Worm (Caenorhabditis elegans) whole organism, young adult: Measurements from ENCODE around the gene F59E12.1.

Experiments used
- D2030.7 ChIP-seq: fragments of 200-800 bp; sonication (Bioruptor generic); IDR thresholded peaks from 2 replicates; pipeline ENCODE4 v1.3.6; 2022; ENCODE audit warnings: missing genetic modification reagents, missing genetic modification characterization, missing compliant biosample characterization
- F23B12.7 ChIP-seq: sonication (generic microtip); optimal IDR thresholded peaks from 2 replicates; lab custom pipeline; 2017; ENCODE audit warnings: missing genetic modification characterization, mild to moderate bottlenecking, missing compliant biosample characterization, antibody characterized with exemption, moderate library complexity; ENCODE audit not compliant: insufficient read depth
- F33H1.4 ChIP-seq: fragments of 200-800 bp; sonication (Bioruptor generic); IDR thresholded peaks from 2 replicates; pipeline ENCODE4 v1.3.6; 2022; ENCODE audit warnings: missing genetic modification reagents, missing genetic modification characterization, missing compliant biosample characterization
- F37B4.10 ChIP-seq: fragments of 200-800 bp; sonication (Bioruptor generic); IDR thresholded peaks from 2 replicates; pipeline ENCODE4 v1.3.6; 2022; ENCODE audit warnings: missing genetic modification characterization, missing compliant biosample characterization
- F52B5.7 ChIP-seq: sonication (generic microtip); optimal IDR thresholded peaks from 2 replicates; lab custom pipeline; 2016; ENCODE audit warnings: mild to moderate bottlenecking, missing genetic modification characterization, missing compliant biosample characterization
- F57C9.4 ChIP-seq: sonication (generic microtip); optimal IDR thresholded peaks from 2 replicates; lab custom pipeline; 2017; ENCODE audit warnings: mild to moderate bottlenecking, missing genetic modification characterization, missing compliant biosample characterization
- K11D2.4 ChIP-seq: fragments of 200-800 bp; sonication (Bioruptor generic); IDR thresholded peaks from 2 replicates; pipeline ENCODE4 v1.3.6; 2022; ENCODE audit warnings: missing genetic modification reagents, missing genetic modification characterization, missing compliant biosample characterization
- K12H6.12 ChIP-seq: fragments of 200-800 bp; sonication (Bioruptor generic); optimal IDR thresholded peaks from 2 replicates; lab custom pipeline; 2018; ENCODE audit warnings: mild to moderate bottlenecking, missing genetic modification characterization, missing compliant biosample characterization
- T07F8.4 ChIP-seq: sonication (generic microtip); optimal IDR thresholded peaks from 2 replicates; lab custom pipeline; 2016; ENCODE audit warnings: mild to moderate bottlenecking, missing genetic modification characterization, moderate library complexity, missing compliant biosample characterization
- T26A5.8 ChIP-seq: sonication (generic microtip); optimal IDR thresholded peaks from 2 replicates; lab custom pipeline; 2016; ENCODE audit warnings: missing genetic modification characterization, missing compliant biosample characterization
- Y53G8AR.9 ChIP-seq: fragments of 200-800 bp; sonication (Bioruptor generic); conservative IDR thresholded peaks from 2 replicates; pipeline ENCODE4 v1.3.6; 2022; ENCODE audit warnings: missing genetic modification reagents, missing genetic modification characterization, missing compliant biosample characterization
- Y95B8A.8 ChIP-seq: fragments of 200-800 bp; sonication (Bioruptor generic); IDR thresholded peaks from 2 replicates; pipeline ENCODE4 v1.3.6; 2022; ENCODE audit warnings: missing genetic modification reagents, missing genetic modification characterization, missing compliant biosample characterization
- ZK185.1 ChIP-seq: sonication (generic microtip); optimal IDR thresholded peaks from 2 replicates; lab custom pipeline; 2016; ENCODE audit warnings: mild to moderate bottlenecking, missing genetic modification characterization, missing compliant biosample characterization; ENCODE audit not compliant: poor library complexity, severe bottlenecking
- aptf-2 ChIP-seq: fragments of 200-800 bp; sonication (Bioruptor generic); conservative IDR thresholded peaks from 2 replicates; pipeline ENCODE4 v1.3.6; 2022; ENCODE audit warnings: missing genetic modification reagents, missing genetic modification characterization, missing compliant biosample characterization
- aptf-3 ChIP-seq: fragments of 200-800 bp; sonication (Bioruptor generic); IDR thresholded peaks from 2 replicates; pipeline ENCODE4 v1.3.6; 2022; ENCODE audit warnings: missing genetic modification characterization, missing compliant biosample characterization
- atf-7 ChIP-seq: sonication (generic microtip); optimal IDR thresholded peaks from 2 replicates; lab custom pipeline; 2017; ENCODE audit warnings: mild to moderate bottlenecking, missing genetic modification characterization, missing compliant biosample characterization
- attf-5 ChIP-seq: fragments of 200-800 bp; sonication (Bioruptor generic); optimal IDR thresholded peaks from 2 replicates; lab custom pipeline; 2018; ENCODE audit warnings: mild to moderate bottlenecking, missing genetic modification characterization, missing compliant biosample characterization
- attf-6 ChIP-seq: fragments of 200-800 bp; sonication (Bioruptor generic); IDR thresholded peaks from 2 replicates; pipeline ENCODE4 v1.3.6; 2022; ENCODE audit warnings: missing genetic modification reagents, missing genetic modification characterization, missing compliant biosample characterization
- cebp-2 ChIP-seq: fragments of 200-800 bp; sonication (Bioruptor generic); IDR thresholded peaks from 2 replicates; pipeline ENCODE4 v1.3.6; 2022; ENCODE audit warnings: missing genetic modification characterization, missing compliant biosample characterization
- ceh-100 ChIP-seq: fragments of 200-800 bp; sonication (Bioruptor generic); IDR thresholded peaks from 2 replicates; pipeline ENCODE4 v1.3.6; 2022; ENCODE audit warnings: missing genetic modification reagents, missing genetic modification characterization, missing compliant biosample characterization
- ceh-58 ChIP-seq: fragments of 200-800 bp; sonication (Bioruptor generic); IDR thresholded peaks from 2 replicates; pipeline ENCODE4 v1.3.6; 2022; ENCODE audit warnings: missing genetic modification characterization, missing compliant biosample characterization
- die-1 ChIP-seq: sonication (generic microtip); optimal IDR thresholded peaks from 2 replicates; lab custom pipeline; 2016; ENCODE audit warnings: missing genotype, mild to moderate bottlenecking, missing genetic modification characterization, missing compliant biosample characterization
- dpff-1 ChIP-seq: sonication (generic microtip); optimal IDR thresholded peaks from 2 replicates; lab custom pipeline; 2017; ENCODE audit warnings: mild to moderate bottlenecking, missing genetic modification characterization, missing compliant biosample characterization
- egrh-3 ChIP-seq: fragments of 200-800 bp; sonication (Bioruptor generic); IDR thresholded peaks from 2 replicates; pipeline ENCODE4 v1.3.6; 2022; ENCODE audit warnings: missing genetic modification reagents, missing genetic modification characterization, missing compliant biosample characterization
- ekl-4 ChIP-seq: fragments of 200-800 bp; sonication (Bioruptor generic); IDR thresholded peaks from 2 replicates; pipeline ENCODE4 v1.3.6; 2022; ENCODE audit warnings: missing genetic modification reagents, missing genetic modification characterization, missing compliant biosample characterization
- gei-17 ChIP-seq: fragments of 200-800 bp; sonication (Bioruptor generic); optimal IDR thresholded peaks from 2 replicates; lab custom pipeline; 2018; ENCODE audit warnings: mild to moderate bottlenecking, missing genetic modification characterization, missing compliant biosample characterization
- hlh-12 ChIP-seq: sonication (generic microtip); optimal IDR thresholded peaks from 2 replicates; lab custom pipeline; 2016; ENCODE audit warnings: missing genetic modification characterization, missing compliant biosample characterization
- hlh-26 ChIP-seq: fragments of 200-800 bp; sonication (Bioruptor generic); conservative IDR thresholded peaks from 2 replicates; pipeline ENCODE4 v1.3.6; 2022; ENCODE audit warnings: missing genetic modification reagents, missing genetic modification characterization, missing compliant biosample characterization
- hsf-1 ChIP-seq: fragments of 200-800 bp; sonication (Bioruptor generic); IDR thresholded peaks from 2 replicates; pipeline ENCODE4 v1.3.6; 2022; ENCODE audit warnings: missing genetic modification reagents, missing genetic modification characterization, missing compliant biosample characterization
- lin-26 ChIP-seq: fragments of 200-800 bp; sonication (Bioruptor generic); IDR thresholded peaks from 2 replicates; pipeline ENCODE4 v1.3.6; 2022; ENCODE audit warnings: missing genetic modification reagents, missing genetic modification characterization, missing compliant biosample characterization
- lin-40 ChIP-seq: sonication (generic microtip); optimal IDR thresholded peaks from 2 replicates; lab custom pipeline; 2016; ENCODE audit warnings: missing genetic modification characterization, mild to moderate bottlenecking, missing compliant biosample characterization, missing genotype, missing genetic modification reagents
- madf-3 ChIP-seq: fragments of 200-800 bp; sonication (Bioruptor generic); IDR thresholded peaks from 2 replicates; pipeline ENCODE4 v1.3.6; 2022; ENCODE audit warnings: missing genetic modification reagents, missing genetic modification characterization, missing compliant biosample characterization
- madf-6 ChIP-seq: fragments of 200-800 bp; sonication (Bioruptor generic); IDR thresholded peaks from 2 replicates; pipeline ENCODE4 v1.3.6; 2022; ENCODE audit warnings: missing genetic modification reagents, missing genetic modification characterization, missing compliant biosample characterization
- mxl-1 ChIP-seq: sonication (generic microtip); optimal IDR thresholded peaks from 2 replicates; lab custom pipeline; 2016; ENCODE audit warnings: missing genetic modification characterization, missing compliant biosample characterization
- nfya-1 ChIP-seq: sonication (generic microtip); optimal IDR thresholded peaks from 2 replicates; lab custom pipeline; 2017; ENCODE audit warnings: antibody characterized with exemption, missing compliant biosample characterization, missing genetic modification characterization, borderline replicate concordance; ENCODE audit not compliant: insufficient read depth
- nfyb-1 ChIP-seq: fragments of 200-800 bp; sonication (Bioruptor generic); IDR thresholded peaks from 2 replicates; pipeline ENCODE4 v1.3.6; 2022; ENCODE audit warnings: missing genetic modification reagents, missing genetic modification characterization, missing compliant biosample characterization
- nhr-179 ChIP-seq: sonication (generic microtip); optimal IDR thresholded peaks from 2 replicates; lab custom pipeline; 2016; ENCODE audit warnings: mild to moderate bottlenecking, missing genetic modification characterization, missing compliant biosample characterization
- nhr-90 ChIP-seq: sonication (generic microtip); optimal IDR thresholded peaks from 2 replicates; lab custom pipeline; 2016; ENCODE audit warnings: missing genotype, mild to moderate bottlenecking, missing genetic modification characterization, missing compliant biosample characterization
- pha-4 ChIP-seq: fragments of 150-350 bp; sonication (generic microtip); optimal IDR thresholded peaks from 2 replicates; lab custom pipeline; 2014; ENCODE audit warnings: missing biosample characterization, missing genetic modification reagents, missing genetic modification characterization
- rcor-1 ChIP-seq: fragments of 200-800 bp; sonication (Bioruptor generic); IDR thresholded peaks from 2 replicates; pipeline ENCODE4 v1.3.6; 2022; ENCODE audit warnings: missing genetic modification reagents, missing genetic modification characterization, missing compliant biosample characterization
- repo-1 ChIP-seq: sonication (generic microtip); optimal IDR thresholded peaks from 2 replicates; lab custom pipeline; 2017; ENCODE audit warnings: mild to moderate bottlenecking, missing genetic modification characterization, missing compliant biosample characterization
- snpc-3.4 ChIP-seq: sonication (generic microtip); optimal IDR thresholded peaks from 2 replicates; lab custom pipeline; 2017; ENCODE audit warnings: missing genetic modification characterization, mild to moderate bottlenecking, missing compliant biosample characterization, antibody characterized with exemption, moderate library complexity, missing genotype, missing genetic modification reagents
- sptf-2 ChIP-seq: fragments of 200-800 bp; sonication (Bioruptor generic); optimal IDR thresholded peaks from 2 replicates; lab custom pipeline; 2018; ENCODE audit warnings: mild to moderate bottlenecking, missing genetic modification characterization, missing compliant biosample characterization
- unc-130 ChIP-seq: sonication (generic microtip); optimal IDR thresholded peaks from 2 replicates; lab custom pipeline; 2016; ENCODE audit warnings: missing genetic modification reagents, missing genetic modification characterization, missing compliant biosample characterization
- unc-62 ChIP-seq: fragments of 150-350 bp; optimal IDR thresholded peaks from 2 replicates; lab custom pipeline; 2014; ENCODE audit warnings: missing biosample characterization, missing genetic modification reagents, missing genetic modification characterization
- zim-3 ChIP-seq: sonication (generic microtip); optimal IDR thresholded peaks from 2 replicates; lab custom pipeline; 2017; ENCODE audit warnings: mild to moderate bottlenecking, missing genetic modification characterization, moderate library complexity, missing compliant biosample characterization
- ztf-28 ChIP-seq: fragments of 200-800 bp; sonication (Bioruptor generic); IDR thresholded peaks from 2 replicates; pipeline ENCODE4 v1.3.6; 2022; ENCODE audit warnings: missing genetic modification reagents, missing genetic modification characterization, missing compliant biosample characterization

Gene F59E12.1

DNA sequence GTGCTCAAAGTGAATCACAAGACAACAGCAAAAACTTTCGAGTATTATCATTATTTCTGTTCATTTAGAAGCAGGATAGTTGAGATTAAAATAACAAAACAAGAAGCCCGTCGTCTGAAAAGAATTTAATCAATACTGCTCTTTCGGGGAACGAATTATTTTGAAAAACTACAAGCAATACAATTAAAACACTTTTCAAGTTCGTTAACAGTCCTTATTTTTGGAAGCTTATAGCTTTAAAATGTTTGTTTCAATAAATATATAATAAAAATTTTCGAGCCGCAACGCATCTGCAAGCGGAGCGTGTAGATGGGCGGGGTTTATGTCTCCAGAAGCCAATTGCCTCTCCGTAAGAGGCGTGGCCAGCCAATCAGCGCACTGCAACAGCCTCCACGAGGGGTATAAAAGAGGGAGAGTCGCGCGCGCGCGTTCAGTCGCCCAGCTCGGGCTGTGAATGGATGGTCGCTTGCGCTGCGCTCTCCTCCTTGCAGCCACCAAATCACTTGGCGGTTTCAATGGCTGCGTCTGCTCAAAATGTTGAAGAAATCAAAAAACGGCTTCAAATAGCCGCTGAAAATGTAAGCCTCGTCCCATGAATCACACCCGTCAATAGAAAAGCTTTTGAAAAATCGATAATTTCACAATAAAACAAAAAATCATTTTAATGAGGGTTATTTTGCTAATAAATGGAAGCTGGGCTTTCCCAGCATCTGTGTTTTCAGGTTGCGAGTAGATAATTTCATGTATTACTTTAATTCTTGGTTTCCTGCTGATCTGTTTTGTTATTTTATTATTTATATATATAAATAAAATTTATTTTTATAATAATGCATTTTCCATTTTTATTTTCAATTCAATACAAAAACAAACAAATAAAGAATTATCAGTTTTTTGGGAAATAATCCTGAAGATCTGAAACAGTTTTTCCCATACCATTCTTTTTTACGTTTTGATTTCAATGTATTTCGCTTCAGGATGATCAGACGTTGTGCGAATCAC, 6.7 kb downstream of the F59E12.1 start, which contains the start of the genes ift-43 and mdt-26 (continued):
- TF ChIP-seq attf-5, result peak; percentile 77
- peak; percentile 87 for TF ChIP-seq lin-40 (tag; lab: Kevin White, UChicago)
- TF ChIP-seq T26A5.8, result no peak
- TF ChIP-seq K12H6.12 (tag; lab: Kevin White, UChicago), result no peak
- peak; percentile 95 for TF ChIP-seq egrh-3 (GFP tag; lab: Robert Waterston, UW)
- peak; percentile 85 for TF ChIP-seq F23B12.7 (tag; lab: Kevin White, UChicago)
- peak; percentile 88 for TF ChIP-seq ztf-28 (GFP tag; lab: Robert Waterston, UW)
- TF ChIP-seq hlh-12 (tag; lab: Kevin White, UChicago), result no peak
- TF ChIP-seq pha-4 (tag; lab: Kevin White, UChicago), result no peak
- peak; percentile 65 for TF ChIP-seq repo-1 (tag; lab: Kevin White, UChicago)
- no peak for TF ChIP-seq snpc-3.4 (tag; lab: Kevin White, UChicago)
- no peak for TF ChIP-seq nhr-179 (tag; lab: Kevin White, UChicago)
- TF ChIP-seq Y53G8AR.9, result peak; percentile 66; the same call in 1 of the 2 replicates
- no peak for TF ChIP-seq ceh-58 (GFP tag; lab: Robert Waterston, UW)
- TF ChIP-seq ekl-4 (GFP tag; lab: Robert Waterston, UW), result peak; percentile 83
- peak; percentile 57 for TF ChIP-seq ZK185.1 (tag; lab: Kevin White, UChicago)
- no peak for TF ChIP-seq nfya-1 (tag; lab: Kevin White, UChicago)
- peak; percentile 93 for TF ChIP-seq madf-3 (GFP tag; lab: Robert Waterston, UW)
- TF ChIP-seq Y95B8A.8 (GFP tag; lab: Robert Waterston, UW), result peak; percentile 65
- peak; percentile 56 for TF ChIP-seq gei-17
- peak; percentile 37 for TF ChIP-seq F57C9.4 (tag; lab: Kevin White, UChicago)
- peak; percentile 62 for TF ChIP-seq madf-6
- no peak for TF ChIP-seq unc-130
- 0 out of 2 replicates have a peak, but pooled peaks have one; percentile 43 for TF ChIP-seq F33H1.4
- peak; percentile 32 for TF ChIP-seq T07F8.4 (tag; lab: Kevin White, UChicago)
- peak; percentile 91 for TF ChIP-seq K11D2.4
- TF ChIP-seq D2030.7 (GFP tag; lab: Robert Waterston, UW), result peak; percentile 72
- no peak for TF ChIP-seq attf-6 (GFP tag; lab: Robert Waterston, UW)
- no peak for TF ChIP-seq F37B4.10 (GFP tag; lab: Robert Waterston, UW)
- no peak for TF ChIP-seq die-1
- no peak for TF ChIP-seq mxl-1 (tag; lab: Kevin White, UChicago)
- TF ChIP-seq sptf-2 (GFP tag; lab: Kevin White, UChicago), result peak; percentile 98
- peak; percentile 6 for TF ChIP-seq nhr-90
- peak; percentile 61 for TF ChIP-seq lin-26 (GFP tag; lab: Robert Waterston, UW)
- no peak for TF ChIP-seq F52B5.7 (tag; lab: Kevin White, UChicago)
- no peak for TF ChIP-seq hlh-26
- TF ChIP-seq rcor-1 (GFP tag; lab: Robert Waterston, UW), result no peak; the same call in 1 of the 2 replicates
- TF ChIP-seq unc-62 (GFP tag; lab: Kevin White, UChicago), result no peak
- peak; percentile 72 for TF ChIP-seq zim-3 (tag; lab: Kevin White, UChicago)
- no peak for TF ChIP-seq hsf-1 (GFP tag; lab: Robert Waterston, UW)
- TF ChIP-seq cebp-2 (GFP tag; lab: Robert Waterston, UW), result 0 out of 2 replicates have a peak, but pooled peaks have one; percentile 40
- TF ChIP-seq nfyb-1 (GFP tag; lab: Robert Waterston, UW), result peak; percentile 100
- peak; percentile 80 for TF ChIP-seq ceh-100 (GFP tag; lab: Robert Waterston, UW)
- no peak for TF ChIP-seq dpff-1 (tag; lab: Kevin White, UChicago)
- TF ChIP-seq atf-7 (tag; lab: Kevin White, UChicago), result peak; percentile 3
- TF ChIP-seq aptf-3 (GFP tag; lab: Robert Waterston, UW), result no peak
- no peak for TF ChIP-seq aptf-2 (GFP tag; lab: Robert Waterston, UW)
